Comparison of ENCODE assay signal across 2 fruit fly cellular contexts in the genomic region with DNA sequence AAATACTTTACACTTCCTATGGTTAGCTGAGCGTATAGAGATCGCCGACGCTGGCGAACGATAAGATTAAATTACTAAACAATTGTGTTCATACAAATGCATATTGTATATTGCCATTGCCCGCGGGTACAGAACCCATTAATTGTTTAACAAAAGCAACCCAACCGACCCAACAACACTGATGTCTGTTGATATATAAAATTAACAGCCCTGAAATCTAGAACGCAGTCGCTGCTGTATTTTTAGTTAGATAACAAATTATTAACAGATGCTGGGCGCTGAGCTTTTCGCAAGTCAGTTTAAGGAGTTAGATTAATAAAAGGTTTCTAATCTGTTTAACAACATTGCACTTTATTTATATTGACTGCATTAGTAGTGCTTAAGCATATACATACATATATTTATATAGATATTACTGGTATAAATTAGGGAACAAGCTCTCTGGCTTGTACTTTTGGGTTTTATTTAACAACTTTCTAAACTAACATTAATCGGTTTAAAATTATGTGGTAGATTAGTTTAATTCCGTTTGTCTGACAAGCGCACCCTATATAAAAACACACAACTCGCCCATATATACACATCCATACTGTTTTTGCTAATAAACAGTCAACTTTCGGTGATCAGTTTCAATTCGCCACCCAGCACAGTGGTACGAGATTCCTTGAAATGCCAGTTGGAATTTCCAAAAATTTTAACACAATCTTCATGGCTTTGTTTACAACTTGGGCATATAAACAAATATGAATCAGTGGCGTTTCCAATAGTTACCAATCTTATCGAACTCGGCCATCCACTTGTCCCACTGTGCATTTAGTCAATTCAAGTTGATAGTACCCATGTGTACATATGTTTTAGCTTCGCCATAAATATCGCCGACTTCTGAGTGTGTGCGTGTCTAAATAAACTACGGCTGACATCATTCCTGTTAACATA.
TF ChIP-seq lines count a peak whose summit lies in the region.

No protein-coding gene starts in this region.

TF ChIP-seq in whole organism, embryonic, 481 proteins besides CTCF, POLR2A, EP300 and RAD21 (continued from another document and continues in another):
- TF ChIP-seq amos (GFP tag; IDR thresholded peaks at IDR 0.05; lab: Robert Waterston, UW; ENCODE audit: partially characterized antibody) (no peak), CG10209 (GFP tag; optimal IDR thresholded peaks at IDR 0.05; lab: Kevin White, UChicago) (peak; percentile 73), YL-1 (GFP tag; optimal IDR thresholded peaks at IDR 0.05; lab: Kevin White, UChicago) (no peak), slp2 (GFP tag; optimal IDR thresholded peaks at IDR 0.05; lab: Kevin White, UChicago) (peak; percentile 74), trh (GFP tag; optimal IDR thresholded peaks at IDR 0.05; lab: Kevin White, UChicago) (peak; percentile 14), stwl (tag; optimal IDR thresholded peaks at IDR 0.05; lab: Kevin White, UChicago) (no peak), ERR (GFP tag; optimal IDR thresholded peaks at IDR 0.05; lab: Kevin White, UChicago) (peak; percentile 91), CG11560 (tag; IDR thresholded peaks at IDR 0.05; lab: Robert Waterston, UW) (peak; percentile 77; the same call in 2 of the 3 replicates), Awh (GFP tag; IDR thresholded peaks at IDR 0.05; lab: Robert Waterston, UW) (peak; percentile 71), CG5180 (GFP tag; optimal IDR thresholded peaks at IDR 0.05; lab: Kevin White, UChicago) (peak; percentile 52), TFAM (GFP tag; optimal IDR thresholded peaks at IDR 0.05; lab: Kevin White, UChicago) (peak; percentile 37), MTF-1 (GFP tag; optimal IDR thresholded peaks at IDR 0.05; lab: Kevin White, UChicago; ENCODE audit: borderline replicate concordance) (peak; percentile 85), Kr (GFP tag; optimal IDR thresholded peaks at IDR 0.05; lab: Kevin White, UChicago) (no peak), Doc3 (GFP tag; IDR thresholded peaks at IDR 0.05; lab: Robert Waterston, UW; ENCODE audit: partially characterized antibody) (no peak), jumu (GFP tag; optimal IDR thresholded peaks at IDR 0.05; lab: Kevin White, UChicago) (peak; percentile 90), sna (GFP tag; IDR thresholded peaks at IDR 0.05; lab: Robert Waterston, UW; ENCODE audit: partially characterized antibody) (no peak), Dref (GFP tag; IDR thresholded peaks at IDR 0.05; lab: Robert Waterston, UW) (peak; percentile 46; the same call in 1 of the 2 replicates), CG4617 (GFP tag; optimal IDR thresholded peaks at IDR 0.05; lab: Kevin White, UChicago; ENCODE audit: borderline replicate concordance) (no peak), Sry-β (GFP tag; optimal IDR thresholded peaks at IDR 0.05; lab: Kevin White, UChicago) (no peak), CG10565 (GFP tag; optimal IDR thresholded peaks at IDR 0.05; lab: Kevin White, UChicago) (peak; percentile 58), nmo (GFP tag; optimal IDR thresholded peaks at IDR 0.05; lab: Kevin White, UChicago) (peak; percentile 77), nau (GFP tag; optimal IDR thresholded peaks at IDR 0.05; lab: Kevin White, UChicago) (no peak), CG2199 (GFP tag; IDR thresholded peaks at IDR 0.05; lab: Robert Waterston, UW) (peak; percentile 90), CG2875 (GFP tag; optimal IDR thresholded peaks at IDR 0.05; lab: Kevin White, UChicago) (peak; percentile 49), gsb (GFP tag; IDR thresholded peaks at IDR 0.05; lab: Robert Waterston, UW) (peak; percentile 90), CG6689 (GFP tag; IDR thresholded peaks at IDR 0.05; lab: Robert Waterston, UW) (peak; percentile 88), hkb (optimal IDR thresholded peaks at IDR 0.05; lab: Kevin White, UChicago) (no peak), hkb (GFP tag; IDR thresholded peaks at IDR 0.05; lab: Robert Waterston, UW) (peak; percentile 93), stc (GFP tag; IDR thresholded peaks at IDR 0.05; lab: Robert Waterston, UW) (peak; percentile 90), jing (GFP tag; optimal IDR thresholded peaks at IDR 0.05; lab: Kevin White, UChicago) (no peak), Fer2 (tag; optimal IDR thresholded peaks at IDR 0.05; lab: Kevin White, UChicago) (peak; percentile 68), CG30431 (GFP tag; optimal IDR thresholded peaks at IDR 0.05; lab: Kevin White, UChicago) (peak; percentile 56), ash1 (GFP tag; optimal IDR thresholded peaks at IDR 0.05; lab: Kevin White, UChicago) (peak; percentile 75), pzg (GFP tag; optimal IDR thresholded peaks at IDR 0.05; lab: Kevin White, UChicago) (peak; percentile 23), CG17359 (tag; optimal IDR thresholded peaks at IDR 0.05; lab: Kevin White, UChicago) (peak; percentile 86), CG7271 (tag; optimal IDR thresholded peaks at IDR 0.05; lab: Kevin White, UChicago) (peak; percentile 17), nerfin-1 (tag; optimal IDR thresholded peaks at IDR 0.05; lab: Kevin White, UChicago) (no peak), CG16813 (GFP tag; IDR thresholded peaks at IDR 0.05; lab: Robert Waterston, UW; ENCODE audit: partially characterized antibody) (no peak), Dll (GFP tag; IDR thresholded peaks at IDR 0.05; lab: Robert Waterston, UW; ENCODE audit: partially characterized antibody) (no peak), CG9215 (GFP tag; IDR thresholded peaks at IDR 0.05; lab: Robert Waterston, UW) (peak; percentile 88), pum (GFP tag; optimal IDR thresholded peaks at IDR 0.05; lab: Kevin White, UChicago) (peak; percentile 82), ftz-f1 (GFP tag; optimal IDR thresholded peaks at IDR 0.05; lab: Kevin White, UChicago) (peak; percentile 65), Chrac-16 (GFP tag; optimal IDR thresholded peaks at IDR 0.05; lab: Kevin White, UChicago) (peak; percentile 72), CG8765 (GFP tag; IDR thresholded peaks at IDR 0.05; lab: Robert Waterston, UW) (peak; percentile 64; the same call in 1 of the 2 replicates), Gsc (GFP tag; IDR thresholded peaks at IDR 0.05; lab: Robert Waterston, UW) (no peak), CG7556 (GFP tag; optimal IDR thresholded peaks at IDR 0.05; lab: Kevin White, UChicago) (peak; percentile 80), gro (GFP tag; optimal IDR thresholded peaks at IDR 0.05; lab: Kevin White, UChicago) (peak; percentile 98), Ptx1 (GFP tag; IDR thresholded peaks at IDR 0.05; lab: Robert Waterston, UW) (peak; percentile 91), klu (GFP tag; IDR thresholded peaks at IDR 0.05; lab: Robert Waterston, UW) (peak; percentile 82), zf30C (GFP tag; optimal IDR thresholded peaks at IDR 0.05; lab: Kevin White, UChicago) (no peak), ranshi (GFP tag; IDR thresholded peaks at IDR 0.05; lab: Robert Waterston, UW) (peak; percentile 94), Camta (GFP tag; optimal IDR thresholded peaks at IDR 0.05; lab: Kevin White, UChicago) (peak; percentile 77), btn (GFP tag; optimal IDR thresholded peaks at IDR 0.05; lab: Kevin White, UChicago) (peak; percentile 73), Oli (tag; optimal IDR thresholded peaks at IDR 0.05; lab: Kevin White, UChicago) (peak; percentile 75), dm (GFP tag; optimal IDR thresholded peaks at IDR 0.05; lab: Kevin White, UChicago) (peak; percentile 54), unpg (GFP tag; optimal IDR thresholded peaks at IDR 0.05; lab: Kevin White, UChicago) (peak; percentile 92), H15 (GFP tag; IDR thresholded peaks at IDR 0.05; lab: Robert Waterston, UW) (peak; percentile 86), CG7786 (GFP tag; optimal IDR thresholded peaks at IDR 0.05; lab: Kevin White, UChicago) (peak; percentile 87), CG12071 (GFP tag; optimal IDR thresholded peaks at IDR 0.05; lab: Kevin White, UChicago) (peak; percentile 95)

TF ChIP-seq in whole organism, prepupa, 60 proteins besides CTCF, POLR2A, EP300 and RAD21 (continued from another document):
- TF ChIP-seq Hr4 (GFP tag; optimal IDR thresholded peaks at IDR 0.05; lab: Kevin White, UChicago): no peak
- peak; percentile 77 for TF ChIP-seq Ets21C (GFP tag; optimal IDR thresholded peaks at IDR 0.05; lab: Kevin White, UChicago)
- no peak for TF ChIP-seq CG1621 (tag; optimal IDR thresholded peaks at IDR 0.05; lab: Kevin White, UChicago)
- no peak for TF ChIP-seq Ets96B (tag; optimal IDR thresholded peaks at IDR 0.05; lab: Kevin White, UChicago)
- TF ChIP-seq Eip93F (GFP tag; optimal IDR thresholded peaks at IDR 0.05; lab: Kevin White, UChicago): no peak
- peak; percentile 90 for TF ChIP-seq fkh (GFP tag; optimal IDR thresholded peaks at IDR 0.05; lab: Kevin White, UChicago)
- TF ChIP-seq salr (GFP tag; optimal IDR thresholded peaks at IDR 0.05; lab: Kevin White, UChicago): peak in 1 of 2 experiments; percentile 55
- peak; percentile 94 for TF ChIP-seq svp (GFP tag; lab: Kevin White, UChicago)
- TF ChIP-seq CG7368 (GFP tag; optimal IDR thresholded peaks at IDR 0.05; lab: Kevin White, UChicago): no peak
- TF ChIP-seq Lpt (GFP tag; optimal IDR thresholded peaks at IDR 0.05; lab: Kevin White, UChicago): peak; percentile 76
- peak; percentile 90 for TF ChIP-seq CG6276 (GFP tag; optimal IDR thresholded peaks at IDR 0.05; lab: Kevin White, UChicago)
- peak; percentile 85 for TF ChIP-seq lz (GFP tag; optimal IDR thresholded peaks at IDR 0.05; lab: Kevin White, UChicago)
- peak; percentile 94 for TF ChIP-seq CG11294 (GFP tag; IDR thresholded peaks at IDR 0.05; lab: Robert Waterston, UW)
